Worm (Caenorhabditis elegans): ENCODE results near the gene fbxa-160.

DNA sequence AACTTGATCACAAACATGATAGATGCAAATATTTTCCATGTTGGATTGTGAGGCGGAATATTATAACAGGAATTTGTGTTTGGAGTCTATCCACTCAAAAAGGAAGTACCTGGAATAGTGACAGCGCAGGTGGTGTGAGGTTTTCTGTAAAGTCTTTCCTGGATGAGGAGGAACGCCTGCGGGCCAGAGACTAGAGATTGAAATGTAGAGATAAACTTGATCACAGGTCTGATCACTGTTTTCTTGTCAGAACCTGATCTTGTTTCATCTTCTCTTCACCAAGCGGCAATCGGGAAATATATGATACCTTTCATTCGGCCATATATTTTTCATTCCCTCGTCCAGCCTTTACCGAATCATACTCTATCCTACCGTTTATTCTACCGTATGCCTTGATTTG is 38.2 kb downstream of the fbxa-160 start, which contains the start of gene T07H3.8:
- TF ChIP-seq nhr-237 (tag; optimal IDR thresholded peaks at IDR 0.05) (no peak), elt-3 (tag; optimal IDR thresholded peaks at IDR 0.05) (no peak), unc-55 (GFP tag; optimal IDR thresholded peaks at IDR 0.05) (no peak), unc-62 (GFP tag; optimal IDR thresholded peaks at IDR 0.05) (no peak), zag-1 (tag; optimal IDR thresholded peaks at IDR 0.05) (no peak), nhr-129 (tag; optimal IDR thresholded peaks at IDR 0.05) (no peak)

All from whole organism, L2 larva.